Fruit fly (Drosophila melanogaster) whole organism, adult: ENCODE measurements around the gene schlank.

Source experiments
- CG11617 ChIP-seq: fragments of 200-800 bp; sonication (Bioruptor generic); optimal IDR thresholded peaks from 2 replicates; lab custom pipeline; 2017; ENCODE audit warnings: mild to moderate bottlenecking, missing biosample characterization, missing genetic modification reagents, missing genetic modification characterization
- CG12768 ChIP-seq: fragments of 200-800 bp; sonication (Bioruptor generic); optimal IDR thresholded peaks from 2 replicates; lab custom pipeline; 2017; ENCODE audit warnings: missing biosample characterization, missing genetic modification characterization, mild to moderate bottlenecking, moderate library complexity, missing genetic modification reagents
- CG14711 ChIP-seq: fragments of 200-800 bp; sonication (Bioruptor generic); optimal IDR thresholded peaks from 2 replicates; lab custom pipeline; 2018; ENCODE audit warnings: missing biosample characterization, mild to moderate bottlenecking, missing genetic modification characterization, moderate library complexity
- CG1620 ChIP-seq: fragments of 200-800 bp; sonication (Bioruptor generic); optimal IDR thresholded peaks from 2 replicates; lab custom pipeline; 2016; ENCODE audit warnings: missing biosample characterization, missing genetic modification characterization
- CG33017 ChIP-seq: fragments of 200-800 bp; sonication (Bioruptor generic); optimal IDR thresholded peaks from 2 replicates; lab custom pipeline; 2018; ENCODE audit warnings: missing biosample characterization, mild to moderate bottlenecking, missing genetic modification characterization, moderate library complexity
- CG5204 ChIP-seq: fragments of 200-800 bp; sonication (Bioruptor generic); optimal IDR thresholded peaks from 2 replicates; lab custom pipeline; 2016; ENCODE audit warnings: missing biosample characterization, missing genetic modification characterization
- CG7045 ChIP-seq: fragments of 200-800 bp; sonication (Bioruptor generic); optimal IDR thresholded peaks from 2 replicates; lab custom pipeline; 2017; ENCODE audit warnings: missing biosample characterization, mild to moderate bottlenecking, missing genetic modification characterization
- CG7101 ChIP-seq: fragments of 200-800 bp; sonication (Bioruptor generic); optimal IDR thresholded peaks from 2 replicates; lab custom pipeline; 2018; ENCODE audit warnings: missing biosample characterization, mild to moderate bottlenecking, missing genetic modification characterization, moderate library complexity
- Clk ChIP-seq: fragments of 200-800 bp; sonication (Bioruptor generic); optimal IDR thresholded peaks from 2 replicates; lab custom pipeline; 2017; ENCODE audit warnings: missing biosample characterization, missing genetic modification characterization
- Crg-1 ChIP-seq: fragments of 200-800 bp; sonication (Bioruptor generic); optimal IDR thresholded peaks from 2 replicates; lab custom pipeline; 2016; ENCODE audit warnings: missing biosample characterization, missing genetic modification characterization
- Hr96 ChIP-seq: fragments of 200-800 bp; sonication (Bioruptor generic); optimal IDR thresholded peaks from 2 replicates; lab custom pipeline; 2016; ENCODE audit warnings: missing biosample characterization, missing genetic modification characterization
- Mnt ChIP-seq: fragments of 200-800 bp; sonication (Bioruptor generic); optimal IDR thresholded peaks from 2 replicates; lab custom pipeline; 2016; ENCODE audit warnings: missing biosample characterization, mild to moderate bottlenecking, missing genetic modification characterization
- bab1 ChIP-seq: fragments of 200-800 bp; sonication (Bioruptor generic); optimal IDR thresholded peaks from 3 replicates; lab custom pipeline; 2019; ENCODE audit warnings: missing biosample characterization, mild to moderate bottlenecking, missing genetic modification characterization, moderate library complexity
- cic ChIP-seq: fragments of 200-800 bp; sonication (Bioruptor generic); optimal IDR thresholded peaks from 2 replicates; lab custom pipeline; 2017; ENCODE audit warnings: missing biosample characterization, mild to moderate bottlenecking, missing genetic modification characterization, moderate library complexity
- cnc ChIP-seq, 2 experiments: fragments of >200 bp; optimal IDR thresholded peaks; 2 replicates each; lab custom pipeline; 2017
- kay ChIP-seq: fragments of 200-800 bp; sonication (Bioruptor generic); peaks from one replicate; lab custom pipeline; 2016; ENCODE audit warnings: missing biosample characterization, missing genetic modification characterization, borderline replicate concordance
- ovo ChIP-seq: fragments of 200-800 bp; sonication (Bioruptor generic); optimal IDR thresholded peaks from 2 replicates; lab custom pipeline; 2016; ENCODE audit warnings: missing biosample characterization, missing genetic modification characterization
- pad ChIP-seq: fragments of 200-800 bp; sonication (Bioruptor generic); optimal IDR thresholded peaks from 3 replicates; lab custom pipeline; 2017; ENCODE audit warnings: missing biosample characterization, missing genetic modification characterization, mild to moderate bottlenecking, moderate library complexity, missing genetic modification reagents
- tj ChIP-seq: fragments of 200-800 bp; sonication (Bioruptor generic); optimal IDR thresholded peaks from 3 replicates; lab custom pipeline; 2017; ENCODE audit warnings: missing biosample characterization, mild to moderate bottlenecking, missing genetic modification characterization, moderate library complexity
- toe ChIP-seq: fragments of 200-800 bp; sonication (Bioruptor generic); optimal IDR thresholded peaks from 2 replicates; lab custom pipeline; 2016; ENCODE audit warnings: missing biosample characterization, missing genetic modification characterization

schlank gene

dm6 chrX:6303675-6304074, 36.6 kb upstream of the schlank start, which contains the start of gene CG3823:
Gene CG3823, plus strand, starts transcription at chrX:6303975.
- TF ChIP-seq CG14711 (tag; lab: Kevin White, UChicago) (no peak), ovo (GFP tag; lab: Kevin White, UChicago) (no peak), CG11617 (GFP tag; lab: Kevin White, UChicago) (no peak), Hr96 (GFP tag; lab: Kevin White, UChicago) (no peak), tj (GFP tag; lab: Kevin White, UChicago) (peak; percentile 65), cic (GFP tag; lab: Kevin White, UChicago) (no peak), CG12768 (GFP tag; lab: Kevin White, UChicago) (no peak), cnc (optimal IDR thresholded peaks at IDR 0.05; lab: Kevin White, UChicago) (no peak), CG7101 (tag; lab: Kevin White, UChicago) (no peak)

- TF ChIP-seq CG7045 (GFP tag; lab: Kevin White, UChicago) (no peak), Hr96 (GFP tag; lab: Kevin White, UChicago) (no peak), cic (GFP tag; lab: Kevin White, UChicago) (no peak), toe (no peak), Crg-1 (GFP tag; lab: Kevin White, UChicago) (no peak), cnc (optimal IDR thresholded peaks at IDR 0.05; lab: Kevin White, UChicago) (no peak), kay (GFP tag; lab: Kevin White, UChicago) (no peak), CG7101 (tag; lab: Kevin White, UChicago) (no peak), tj (GFP tag; lab: Kevin White, UChicago) (no peak), CG1620 (GFP tag; lab: Kevin White, UChicago) (no peak), pad (GFP tag; lab: Kevin White, UChicago) (no peak), CG14711 (tag; lab: Kevin White, UChicago) (no peak)
Measured at dm6 chrX:6303196-6303595, 36.2 kb upstream of the schlank start.

dm6 chrX:6301052-6301451, 34.0 kb upstream of the schlank start, which contains the start of gene CG12219:
Gene CG12219, minus strand, starts transcription at chrX:6301285.
- TF ChIP-seq bab1 (GFP tag; lab: Kevin White, UChicago): peak; percentile 8
- TF ChIP-seq Hr96 (GFP tag; lab: Kevin White, UChicago): no peak

- TF ChIP-seq CG1620 (GFP tag; lab: Kevin White, UChicago) (peak; percentile 53), cic (GFP tag; lab: Kevin White, UChicago) (no peak), CG14711 (tag; lab: Kevin White, UChicago) (peak; percentile 60), ovo (GFP tag; lab: Kevin White, UChicago) (no peak), CG33017 (tag; lab: Kevin White, UChicago) (peak; percentile 9), CG7045 (GFP tag; lab: Kevin White, UChicago) (no peak), kay (GFP tag; lab: Kevin White, UChicago) (no peak), bab1 (GFP tag; lab: Kevin White, UChicago) (peak; percentile 73), toe (no peak), CG11617 (GFP tag; lab: Kevin White, UChicago) (peak; percentile 69), pad (GFP tag; lab: Kevin White, UChicago) (peak; percentile 59), cnc (optimal IDR thresholded peaks at IDR 0.05; lab: Kevin White, UChicago) (no peak), Crg-1 (GFP tag; lab: Kevin White, UChicago) (peak; percentile 38), Clk (GFP tag; lab: Kevin White, UChicago) (no peak), Hr96 (GFP tag; lab: Kevin White, UChicago) (no peak), tj (GFP tag; lab: Kevin White, UChicago) (peak; percentile 34), CG7101 (tag; lab: Kevin White, UChicago) (peak; percentile 69), CG5204 (GFP tag; lab: Kevin White, UChicago) (no peak), CG12768 (GFP tag; lab: Kevin White, UChicago) (peak; percentile 21), Mnt (GFP tag; lab: Kevin White, UChicago) (peak; percentile 39)
Measured at dm6 chrX:6295129-6295539, 28.1 kb upstream of the schlank start, which contains the start of the genes CG15891 and CG3815. Gene CG15891, minus strand, starts transcription at chrX:6295345. Gene CG3815, plus strand, starts transcription at chrX:6295389.

- no peak for TF ChIP-seq CG12768 (GFP tag; lab: Kevin White, UChicago)
- TF ChIP-seq CG5204 (GFP tag; lab: Kevin White, UChicago): no peak
- no peak for TF ChIP-seq pad (GFP tag; lab: Kevin White, UChicago)
- TF ChIP-seq CG7101 (tag; lab: Kevin White, UChicago): no peak
- no peak for TF ChIP-seq CG7045 (GFP tag; lab: Kevin White, UChicago)
- no peak for TF ChIP-seq cic (GFP tag; lab: Kevin White, UChicago)
- no peak for TF ChIP-seq CG1620 (GFP tag; lab: Kevin White, UChicago)
- no peak for TF ChIP-seq kay (GFP tag; lab: Kevin White, UChicago)
- TF ChIP-seq Clk (GFP tag; lab: Kevin White, UChicago): no peak
- no peak for TF ChIP-seq CG11617 (GFP tag; lab: Kevin White, UChicago)
- TF ChIP-seq Mnt (GFP tag; lab: Kevin White, UChicago): no peak
Measured at dm6 chrX:6294243-6294642, 27.2 kb upstream of the schlank start, which contains the start of gene CG15892. Gene CG15892, minus strand, starts transcription at chrX:6294343.

dm6 chrX:6291083-6291699, 24.2 kb upstream of the schlank start, which contains the start of the genes Rpt4 and mldr:
Gene Rpt4, minus strand, starts transcription at chrX:6291245.
Gene mldr, plus strand, starts transcription at chrX:6291303.
- peak; percentile 23 for TF ChIP-seq Mnt (GFP tag; lab: Kevin White, UChicago)
- peak; percentile 63 for TF ChIP-seq tj (GFP tag; lab: Kevin White, UChicago)
- TF ChIP-seq ovo (GFP tag; lab: Kevin White, UChicago): no peak
- TF ChIP-seq CG5204 (GFP tag; lab: Kevin White, UChicago): no peak
- no peak for TF ChIP-seq CG14711 (tag; lab: Kevin White, UChicago)
- no peak for TF ChIP-seq CG12768 (GFP tag; lab: Kevin White, UChicago)
- TF ChIP-seq cic (GFP tag; lab: Kevin White, UChicago): no peak
- no peak for TF ChIP-seq Hr96 (GFP tag; lab: Kevin White, UChicago)
- TF ChIP-seq bab1 (GFP tag; lab: Kevin White, UChicago): peak; percentile 58
- TF ChIP-seq CG7101 (tag; lab: Kevin White, UChicago): no peak
- no peak for TF ChIP-seq CG7045 (GFP tag; lab: Kevin White, UChicago)
- peak in 1 of 2 experiments; percentile 71 for TF ChIP-seq cnc (optimal IDR thresholded peaks at IDR 0.05; lab: Kevin White, UChicago)
- TF ChIP-seq toe: no peak
- no peak for TF ChIP-seq CG33017 (tag; lab: Kevin White, UChicago)
- TF ChIP-seq kay (GFP tag; lab: Kevin White, UChicago): no peak
- no peak for TF ChIP-seq Clk (GFP tag; lab: Kevin White, UChicago)
- no peak for TF ChIP-seq Crg-1 (GFP tag; lab: Kevin White, UChicago)
- TF ChIP-seq CG1620 (GFP tag; lab: Kevin White, UChicago): peak; percentile 26
- no peak for TF ChIP-seq pad (GFP tag; lab: Kevin White, UChicago)
- TF ChIP-seq CG11617 (GFP tag; lab: Kevin White, UChicago): no peak
